Fruit fly (Drosophila melanogaster): ENCODE data around the gene Clc.

dm6 chr3L:20231369-20231768 lies 9.5 kb upstream of the Clc start, which contains the start of gene CG13813:
- TF ChIP-seq ttk (optimal IDR thresholded peaks at IDR 0.05), result no peak
- no peak for TF ChIP-seq psq (optimal IDR thresholded peaks at IDR 0.05)
- TF ChIP-seq Myc (optimal IDR thresholded peaks at IDR 0.05), result no peak
- no peak for TF ChIP-seq Sin3A (optimal IDR thresholded peaks at IDR 0.05)
- TF ChIP-seq h (optimal IDR thresholded peaks at IDR 0.05), result no peak
